Worm (Caenorhabditis elegans) whole organism, midembryonic: ENCODE measurements around the gene egl-19.

Source experiments
- T22C8.4 ChIP-seq: fragments of 200-800 bp; sonication (Bioruptor generic); IDR thresholded peaks from 2 replicates; pipeline ENCODE4 v1.3.6; 2022; ENCODE audit warnings: missing genetic modification characterization, missing compliant biosample characterization
- cog-1 ChIP-seq: sonication (generic microtip); optimal IDR thresholded peaks from 2 replicates; lab custom pipeline; 2016; ENCODE audit warnings: missing genetic modification characterization, missing compliant biosample characterization
- flt-1 ChIP-seq: fragments of 200-800 bp; sonication (Bioruptor generic); IDR thresholded peaks from 2 replicates; pipeline ENCODE4 v1.3.6; 2022; ENCODE audit warnings: missing genetic modification characterization, missing compliant biosample characterization
- klf-2 ChIP-seq: fragments of 200-800 bp; sonication (Bioruptor generic); conservative IDR thresholded peaks from 2 replicates; pipeline ENCODE4 v1.3.6; 2022; ENCODE audit warnings: missing genetic modification reagents, missing genetic modification characterization, missing compliant biosample characterization
- med-1 ChIP-seq: sonication (generic microtip); optimal IDR thresholded peaks from 2 replicates; lab custom pipeline; 2017; ENCODE audit warnings: missing genetic modification characterization, mild to moderate bottlenecking, missing compliant biosample characterization, antibody characterized with exemption, missing genetic modification reagents; ENCODE audit not compliant: insufficient read depth
- ref-1 ChIP-seq: fragments of 200-800 bp; sonication (Bioruptor generic); conservative IDR thresholded peaks from 2 replicates; pipeline ENCODE4 v1.3.6; 2022; ENCODE audit warnings: missing genetic modification reagents, missing genetic modification characterization, missing compliant biosample characterization
- tab-1 ChIP-seq: fragments of 200-800 bp; sonication (Bioruptor generic); IDR thresholded peaks from 2 replicates; pipeline ENCODE4 v1.3.6; 2022; ENCODE audit warnings: missing genetic modification characterization, missing compliant biosample characterization
- ztf-23 ChIP-seq: fragments of 200-800 bp; sonication (Bioruptor generic); IDR thresholded peaks from 2 replicates; pipeline ENCODE4 v1.3.6; 2022; ENCODE audit warnings: missing genetic modification reagents, missing genetic modification characterization, missing compliant biosample characterization
- ztf-29 ChIP-seq: fragments of 200-800 bp; sonication (Bioruptor generic); IDR thresholded peaks from 2 replicates; pipeline ENCODE4 v1.3.6; 2022; ENCODE audit warnings: missing genetic modification reagents, missing genetic modification characterization, missing compliant biosample characterization

egl-19 gene

DNA sequence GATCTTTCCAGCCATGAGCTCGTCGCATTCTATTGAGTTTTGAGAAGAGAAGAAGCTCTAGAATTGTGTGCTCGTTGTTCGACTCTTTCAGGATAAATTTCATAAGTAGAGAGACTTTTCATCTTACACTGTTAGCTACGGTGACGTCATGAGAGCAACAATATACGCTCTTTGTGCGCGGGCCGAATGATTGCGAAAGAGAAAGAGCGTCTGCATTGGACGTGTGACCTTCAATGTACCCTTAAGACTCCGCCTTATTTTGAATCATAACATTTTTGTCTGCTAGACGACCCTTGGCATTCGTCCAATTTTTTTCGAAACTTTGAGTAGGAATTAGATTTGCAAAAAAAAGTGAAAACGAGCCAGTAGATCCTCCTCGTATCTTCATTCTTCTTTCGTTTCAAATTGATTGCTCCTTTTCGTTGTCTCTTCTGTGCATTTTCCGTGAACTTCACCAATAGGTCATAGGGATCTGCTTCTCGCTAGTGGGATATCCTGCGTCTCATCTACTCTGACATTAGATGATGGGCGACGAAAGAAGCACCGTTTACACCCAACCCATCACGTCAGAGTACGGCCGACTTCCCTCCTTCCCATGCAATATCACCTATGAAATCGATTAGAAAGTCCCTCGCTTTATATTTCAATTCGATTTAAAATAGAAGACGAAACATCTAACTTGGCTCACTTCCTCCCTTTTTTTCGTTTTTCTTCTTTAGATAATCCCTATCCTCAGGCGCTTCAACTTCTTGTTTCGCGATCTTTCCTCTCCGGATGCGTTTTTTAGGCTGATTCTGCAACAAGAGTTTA, 13.6 kb upstream of the egl-19 start:
- TF ChIP-seq ref-1 (GFP tag; lab: Robert Waterston, UW) = no peak
- TF ChIP-seq cog-1 (tag; lab: Kevin White, UChicago) = no peak
- no peak for TF ChIP-seq klf-2 (GFP tag; lab: Robert Waterston, UW)
- TF ChIP-seq ztf-23 (GFP tag; lab: Robert Waterston, UW) = no peak
- TF ChIP-seq med-1 (GFP tag; lab: Kevin White, UChicago) = no peak
- TF ChIP-seq flt-1 = no peak
- no peak for TF ChIP-seq ztf-29
- no peak for TF ChIP-seq tab-1 (GFP tag; lab: Robert Waterston, UW)
- no peak for TF ChIP-seq T22C8.4

- TF ChIP-seq flt-1 = no peak
- TF ChIP-seq ztf-29 = no peak
- TF ChIP-seq tab-1 (GFP tag; lab: Robert Waterston, UW) = no peak
- TF ChIP-seq klf-2 (GFP tag; lab: Robert Waterston, UW) = no peak
- no peak for TF ChIP-seq ref-1 (GFP tag; lab: Robert Waterston, UW)
- no peak for TF ChIP-seq cog-1 (tag; lab: Kevin White, UChicago)
- TF ChIP-seq med-1 (GFP tag; lab: Kevin White, UChicago) = no peak
- TF ChIP-seq ztf-23 (GFP tag; lab: Robert Waterston, UW) = no peak
- TF ChIP-seq T22C8.4 = no peak
Observed at ce11 chrIV:7393700-7394099, 11.7 kb upstream of the egl-19 start, which contains the start of gene pitr-1. pitr-1 (plus strand) TSS chrIV:7394085.

- no peak for TF ChIP-seq tab-1 (GFP tag; lab: Robert Waterston, UW)
- no peak for TF ChIP-seq cog-1 (tag; lab: Kevin White, UChicago)
- no peak for TF ChIP-seq med-1 (GFP tag; lab: Kevin White, UChicago)
- no peak for TF ChIP-seq ref-1 (GFP tag; lab: Robert Waterston, UW)
- TF ChIP-seq ztf-29 = no peak
- no peak for TF ChIP-seq ztf-23 (GFP tag; lab: Robert Waterston, UW)
- TF ChIP-seq klf-2 (GFP tag; lab: Robert Waterston, UW) = no peak
- no peak for TF ChIP-seq T22C8.4
- TF ChIP-seq flt-1 = no peak
Observed at ce11 chrIV:7397507-7397906, 7.9 kb upstream of the egl-19 start.

ce11 chrIV:7400502-7401118, 4.8 kb upstream of the egl-19 start:
- TF ChIP-seq cog-1 (tag; lab: Kevin White, UChicago) = no peak
- TF ChIP-seq klf-2 (GFP tag; lab: Robert Waterston, UW) = no peak
- no peak for TF ChIP-seq ref-1 (GFP tag; lab: Robert Waterston, UW)
- no peak for TF ChIP-seq flt-1
- no peak for TF ChIP-seq med-1 (GFP tag; lab: Kevin White, UChicago)
- no peak for TF ChIP-seq ztf-29
- no peak for TF ChIP-seq tab-1 (GFP tag; lab: Robert Waterston, UW)
- TF ChIP-seq T22C8.4 = no peak
- TF ChIP-seq ztf-23 (GFP tag; lab: Robert Waterston, UW) = no peak

- TF ChIP-seq cog-1 (tag; lab: Kevin White, UChicago) (peak; percentile 36), T22C8.4 (peak; percentile 81), klf-2 (GFP tag; lab: Robert Waterston, UW) (no peak)
Observed at ce11 chrIV:7402077-7402476, 3.3 kb upstream of the egl-19 start.

DNA sequence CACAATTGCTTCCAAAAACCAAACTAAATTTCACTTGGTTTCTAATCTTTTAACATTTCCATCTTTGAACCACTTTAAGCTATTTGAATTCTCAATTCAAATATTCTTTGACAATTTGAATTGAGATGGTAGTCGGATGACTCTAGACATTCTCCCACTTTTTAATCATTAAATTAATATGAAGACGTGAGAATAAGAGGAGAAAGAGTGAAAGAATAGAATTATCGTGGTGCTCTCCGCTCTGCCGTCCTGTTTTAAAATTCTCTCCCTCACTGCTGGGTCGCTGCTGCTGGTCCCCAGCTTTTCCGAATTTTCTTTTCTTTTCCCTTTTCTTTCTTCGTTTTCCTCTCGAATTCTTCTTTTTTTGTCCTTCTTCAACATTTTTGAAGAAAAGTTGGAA, 2.0 kb upstream of the egl-19 start:
- no peak for TF ChIP-seq med-1 (GFP tag; lab: Kevin White, UChicago)
- no peak for TF ChIP-seq cog-1 (tag; lab: Kevin White, UChicago)
- TF ChIP-seq T22C8.4 = no peak
- TF ChIP-seq klf-2 (GFP tag; lab: Robert Waterston, UW) = no peak

DNA sequence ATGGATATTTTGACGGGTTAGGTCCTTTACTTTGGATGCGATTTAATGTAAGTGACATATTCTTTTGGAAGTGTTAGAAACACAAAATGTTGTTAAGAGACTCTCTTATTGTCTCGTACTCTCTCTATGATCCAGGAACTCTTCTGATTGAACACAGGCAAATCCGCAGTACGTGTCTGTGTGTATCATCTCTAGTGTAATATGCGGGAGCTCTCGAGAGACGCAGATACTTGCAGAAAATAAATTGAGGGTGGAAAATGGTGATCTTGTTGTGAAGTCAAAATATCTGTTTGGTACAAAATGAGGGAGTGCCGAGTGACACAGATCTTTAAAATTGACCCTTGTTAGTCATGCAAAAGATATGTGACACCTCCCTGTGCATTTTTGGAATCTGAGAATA, 1.3 kb downstream of the egl-19 start:
- TF ChIP-seq med-1 (GFP tag; lab: Kevin White, UChicago) = no peak
- TF ChIP-seq ztf-23 (GFP tag; lab: Robert Waterston, UW) = no peak
- no peak for TF ChIP-seq flt-1
- no peak for TF ChIP-seq ref-1 (GFP tag; lab: Robert Waterston, UW)
- no peak for TF ChIP-seq ztf-29
- no peak for TF ChIP-seq T22C8.4
- TF ChIP-seq klf-2 (GFP tag; lab: Robert Waterston, UW) = no peak
- no peak for TF ChIP-seq tab-1 (GFP tag; lab: Robert Waterston, UW)
- TF ChIP-seq cog-1 (tag; lab: Kevin White, UChicago) = no peak

DNA sequence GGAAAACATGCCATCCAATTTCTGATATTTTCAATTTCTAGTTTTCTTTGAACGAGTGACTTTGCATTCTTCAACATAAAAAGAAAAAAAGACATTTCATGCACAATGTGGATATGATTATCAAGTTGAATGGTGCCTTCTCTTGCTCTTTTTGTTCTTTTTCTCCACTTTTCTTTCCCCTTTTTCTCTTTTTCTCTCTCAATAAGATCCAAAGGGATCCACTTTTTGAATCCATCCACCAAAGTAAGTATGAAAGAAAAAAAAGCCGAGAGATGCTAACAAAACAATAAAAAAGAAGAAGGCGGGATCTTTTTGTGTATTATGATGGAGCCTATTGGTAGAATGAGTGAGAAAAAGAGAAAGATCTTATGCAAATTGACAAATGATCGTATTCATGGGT, 1.9 kb downstream of the egl-19 start:
- TF ChIP-seq klf-2 (GFP tag; lab: Robert Waterston, UW) (no peak), ztf-29 (no peak), med-1 (GFP tag; lab: Kevin White, UChicago) (no peak), ztf-23 (GFP tag; lab: Robert Waterston, UW) (no peak), flt-1 (no peak), T22C8.4 (no peak), cog-1 (tag; lab: Kevin White, UChicago) (no peak), tab-1 (GFP tag; lab: Robert Waterston, UW) (no peak), ref-1 (GFP tag; lab: Robert Waterston, UW) (no peak)

- TF ChIP-seq cog-1 (tag; lab: Kevin White, UChicago) (no peak), ref-1 (GFP tag; lab: Robert Waterston, UW) (no peak), ztf-23 (GFP tag; lab: Robert Waterston, UW) (no peak), klf-2 (GFP tag; lab: Robert Waterston, UW) (no peak), tab-1 (GFP tag; lab: Robert Waterston, UW) (no peak), ztf-29 (no peak), T22C8.4 (no peak), med-1 (GFP tag; lab: Kevin White, UChicago) (no peak), flt-1 (no peak)
Observed at ce11 chrIV:7413573-7413972, 8.2 kb downstream of the egl-19 start.
